Fruit fly (Drosophila melanogaster) whole organism: ENCODE results near the gene Uch-L5R.
"Not testable (repeated sequence)": the region's sequence is repeated elsewhere in the genome, so short reads cannot be mapped to it uniquely, and the experiment has no call there.

Experiments used
- CG8478 ChIP-seq: fragments of >200 bp; optimal IDR thresholded peaks from 2 replicates; lab custom pipeline; 2018; ENCODE audit warnings: inconsistent platforms
- Dll ChIP-seq: fragments of >200 bp; optimal IDR thresholded peaks from 2 replicates; lab custom pipeline; 2017
- EcR ChIP-seq, 2 experiments: fragments of >200 bp; optimal IDR thresholded peaks; 2 replicates each; lab custom pipeline; 2017; ENCODE audit warnings: missing biosample characterization in 2 of 2, missing genetic modification characterization in 2 of 2, missing genetic modification reagents in 2 of 2
- pan ChIP-seq: fragments of >200 bp; optimal IDR thresholded peaks from 2 replicates; lab custom pipeline; 2017
- psq ChIP-seq: fragments of >200 bp; optimal IDR thresholded peaks from 2 replicates; lab custom pipeline; 2017
- usp ChIP-seq: fragments of >200 bp; optimal IDR thresholded peaks from 2 replicates; lab custom pipeline; 2017; ENCODE audit warnings: missing biosample characterization, missing genetic modification characterization, mixed read lengths

The Uch-L5R gene

dm6 chrX:12056535-12056934 lies at the start of gene Uch-L5R:
Gene Uch-L5R (minus strand): TSS chrX:12056635.
- TF ChIP-seq CG8478 (lab: Kevin White, UChicago) (no peak), Dll (lab: Kevin White, UChicago) (no peak), pan (no peak), EcR (GFP tag; optimal IDR thresholded peaks at IDR 0.05; lab: Kevin White, UChicago) (no peak)

dm6 chrX:12104219-12104618 lies 47.8 kb upstream of the Uch-L5R start:
- no peak for TF ChIP-seq psq (lab: Kevin White, UChicago)
- TF ChIP-seq Dll (lab: Kevin White, UChicago), result no peak
- TF ChIP-seq EcR (GFP tag; optimal IDR thresholded peaks at IDR 0.05; lab: Kevin White, UChicago), result no peak
- no peak for TF ChIP-seq pan
- no peak for TF ChIP-seq usp (GFP tag; lab: Kevin White, UChicago)
- no peak for TF ChIP-seq CG8478 (lab: Kevin White, UChicago)

- no peak for TF ChIP-seq CG8478 (lab: Kevin White, UChicago)
- no peak for TF ChIP-seq pan
- no peak for TF ChIP-seq psq (lab: Kevin White, UChicago)
- TF ChIP-seq EcR (GFP tag; optimal IDR thresholded peaks at IDR 0.05; lab: Kevin White, UChicago), result no peak
- no peak for TF ChIP-seq Dll (lab: Kevin White, UChicago)
- TF ChIP-seq usp (GFP tag; lab: Kevin White, UChicago), result no peak
These were observed 47.3 kb upstream of the Uch-L5R start, which contains the start of gene CG11356 for dm6 chrX:12103740-12104139. Gene CG11356 (minus strand): TSS chrX:12103840.

- TF ChIP-seq psq (lab: Kevin White, UChicago), result no peak
- no peak for TF ChIP-seq pan
- no peak for TF ChIP-seq CG8478 (lab: Kevin White, UChicago)
- TF ChIP-seq EcR (GFP tag; optimal IDR thresholded peaks at IDR 0.05; lab: Kevin White, UChicago), result no peak
These were observed 33.9 kb upstream of the Uch-L5R start for dm6 chrX:12090195-12090784.

- TF ChIP-seq usp (GFP tag; lab: Kevin White, UChicago); CG8478 (lab: Kevin White, UChicago); Dll (lab: Kevin White, UChicago): not testable (repeated sequence)
These were observed 30.5 kb upstream of the Uch-L5R start, which contains the start of gene CG15734 for dm6 chrX:12086925-12087324. Gene CG15734 (minus strand): TSS chrX:12087025.

dm6 chrX:12085694-12086093 lies 29.3 kb upstream of the Uch-L5R start:
- TF ChIP-seq EcR (GFP tag; optimal IDR thresholded peaks at IDR 0.05; lab: Kevin White, UChicago) (no peak), Dll (lab: Kevin White, UChicago) (no peak), psq (lab: Kevin White, UChicago) (no peak), pan (no peak), usp (GFP tag; lab: Kevin White, UChicago) (no peak), CG8478 (lab: Kevin White, UChicago) (no peak)

- no peak for TF ChIP-seq Dll (lab: Kevin White, UChicago)
- TF ChIP-seq usp (GFP tag; lab: Kevin White, UChicago), result no peak
These were observed 28.0 kb upstream of the Uch-L5R start for dm6 chrX:12084406-12084805.

dm6 chrX:12082244-12082643 lies 25.8 kb upstream of the Uch-L5R start:
- TF ChIP-seq EcR (GFP tag; optimal IDR thresholded peaks at IDR 0.05; lab: Kevin White, UChicago), result no peak
- no peak for TF ChIP-seq CG8478 (lab: Kevin White, UChicago)
- TF ChIP-seq Dll (lab: Kevin White, UChicago), result no peak
- no peak for TF ChIP-seq psq (lab: Kevin White, UChicago)
- TF ChIP-seq usp (GFP tag; lab: Kevin White, UChicago), result no peak

dm6 chrX:12076243-12076642 lies 19.8 kb upstream of the Uch-L5R start:
- TF ChIP-seq CG8478 (lab: Kevin White, UChicago) (no peak), usp (GFP tag; lab: Kevin White, UChicago) (no peak), Dll (lab: Kevin White, UChicago) (no peak), psq (lab: Kevin White, UChicago) (no peak), pan (no peak)

dm6 chrX:12075569-12075968 lies 19.1 kb upstream of the Uch-L5R start:
- TF ChIP-seq psq (lab: Kevin White, UChicago), result no peak
- no peak for TF ChIP-seq pan
- no peak for TF ChIP-seq EcR (GFP tag; optimal IDR thresholded peaks at IDR 0.05; lab: Kevin White, UChicago)
- no peak for TF ChIP-seq usp (GFP tag; lab: Kevin White, UChicago)
- TF ChIP-seq CG8478 (lab: Kevin White, UChicago), result no peak
- TF ChIP-seq Dll (lab: Kevin White, UChicago), result no peak

- TF ChIP-seq pan (no peak), EcR (GFP tag; optimal IDR thresholded peaks at IDR 0.05; lab: Kevin White, UChicago) (no peak), usp (GFP tag; lab: Kevin White, UChicago) (no peak), psq (lab: Kevin White, UChicago) (no peak), CG8478 (lab: Kevin White, UChicago) (no peak)
These were observed 17.2 kb upstream of the Uch-L5R start for dm6 chrX:12073637-12074036.

dm6 chrX:12072718-12073117 lies 16.3 kb upstream of the Uch-L5R start, which contains the start of gene moon:
Gene moon (minus strand): TSS chrX:12072818.
- TF ChIP-seq pan, result no peak
- no peak for TF ChIP-seq Dll (lab: Kevin White, UChicago)
- TF ChIP-seq EcR (GFP tag; optimal IDR thresholded peaks at IDR 0.05; lab: Kevin White, UChicago), result no peak
- no peak for TF ChIP-seq CG8478 (lab: Kevin White, UChicago)
- TF ChIP-seq usp (GFP tag; lab: Kevin White, UChicago), result no peak
- TF ChIP-seq psq (lab: Kevin White, UChicago), result no peak
